Fruit fly (Drosophila melanogaster): Measurements from ENCODE around the gene Muc12Ea.

Gene Muc12Ea

DNA sequence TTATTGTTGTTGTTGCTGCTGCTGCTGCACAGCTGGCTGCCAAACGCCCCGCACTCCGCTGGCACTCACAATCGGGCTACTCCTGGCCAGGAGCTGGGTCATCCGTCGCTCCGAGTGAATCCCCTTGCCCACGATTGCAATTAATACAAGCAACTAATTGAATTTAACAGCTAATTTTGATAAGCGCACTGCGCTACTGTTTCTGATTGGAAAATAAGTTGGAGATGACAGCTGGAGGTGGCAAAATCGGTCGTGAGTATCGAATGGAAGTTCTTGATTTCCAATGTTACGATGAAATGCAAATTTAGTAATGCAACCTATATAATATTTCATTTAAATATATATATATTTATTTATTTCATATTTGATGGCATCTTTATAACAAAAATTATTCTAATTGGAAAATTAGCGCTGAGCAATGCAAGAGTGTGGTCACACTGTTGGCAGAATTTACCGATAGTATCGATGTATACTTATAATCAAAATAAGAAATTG is 43.6 kb upstream of the Muc12Ea start, which contains the start of gene CG42271 (continued):
- TF ChIP-seq dysf (GFP tag; IDR thresholded peaks at IDR 0.05) (peak; percentile 31; the same call in 1 of the 3 replicates), Kr (GFP tag; optimal IDR thresholded peaks at IDR 0.05) (no peak), Side (GFP tag; optimal IDR thresholded peaks at IDR 0.05) (no peak), vnd (GFP tag; IDR thresholded peaks at IDR 0.05; ENCODE audit: partially characterized antibody) (peak; percentile 94), Hmx (GFP tag; optimal IDR thresholded peaks at IDR 0.05) (no peak), CG11504 (tag; optimal IDR thresholded peaks at IDR 0.05) (no peak), ap (GFP tag; IDR thresholded peaks at IDR 0.05) (no peak), CG10959 (GFP tag; IDR thresholded peaks at IDR 0.05) (no peak), lov (optimal IDR thresholded peaks at IDR 0.05) (no peak), lov (GFP tag; IDR thresholded peaks at IDR 0.05) (no peak), Vsx1 (GFP tag; optimal IDR thresholded peaks at IDR 0.05) (peak; percentile 36), klu (GFP tag; IDR thresholded peaks at IDR 0.05) (no peak), Hr3 (GFP tag; optimal IDR thresholded peaks at IDR 0.05) (peak; percentile 46), CG4360 (GFP tag; IDR thresholded peaks at IDR 0.05) (peak; percentile 86), CG2875 (GFP tag; optimal IDR thresholded peaks at IDR 0.05) (no peak), Ptx1 (GFP tag; IDR thresholded peaks at IDR 0.05) (peak; percentile 30; the same call in 1 of the 2 replicates), CG13296 (GFP tag; optimal IDR thresholded peaks at IDR 0.05) (no peak), CG3847 (GFP tag; IDR thresholded peaks at IDR 0.05) (peak; percentile 48), zf30C (GFP tag; optimal IDR thresholded peaks at IDR 0.05) (no peak), shn (GFP tag; optimal IDR thresholded peaks at IDR 0.05) (no peak), yki (optimal IDR thresholded peaks at IDR 0.05) (no peak), ab (GFP tag; optimal IDR thresholded peaks at IDR 0.05) (no peak), Nf-YA (GFP tag; IDR thresholded peaks at IDR 0.05) (no peak), CG34224 (GFP tag; IDR thresholded peaks at IDR 0.05; ENCODE audit: partially characterized antibody) (peak; percentile 94), CG3065 (GFP tag; optimal IDR thresholded peaks at IDR 0.05) (no peak), sisA (GFP tag; IDR thresholded peaks at IDR 0.05) (no peak), CG8765 (GFP tag; IDR thresholded peaks at IDR 0.05) (no peak), Sox100B (GFP tag; optimal IDR thresholded peaks at IDR 0.05) (no peak), tgo (GFP tag; IDR thresholded peaks at IDR 0.05) (peak; percentile 17; the same call in 1 of the 3 replicates), CG18262 (tag; optimal IDR thresholded peaks at IDR 0.05) (peak; percentile 53), Sin3A (optimal IDR thresholded peaks at IDR 0.05) (no peak), Fer3 (tag; optimal IDR thresholded peaks at IDR 0.05) (peak; percentile 47), CG31224 (GFP tag; IDR thresholded peaks at IDR 0.05) (no peak), lola (GFP tag; optimal IDR thresholded peaks at IDR 0.05) (peak in 1 of 3 experiments; percentile 48), wdn (GFP tag; IDR thresholded peaks at IDR 0.05) (no peak), Awh (GFP tag; IDR thresholded peaks at IDR 0.05) (no peak), gt (GFP tag; IDR thresholded peaks at IDR 0.05) (no peak), Hr51 (GFP tag; optimal IDR thresholded peaks at IDR 0.05) (peak in 1 of 2 experiments; percentile 7), ci (GFP tag; IDR thresholded peaks at IDR 0.05) (0 out of 3 replicates have a peak, but pooled peaks have one; percentile 9), CG11085 (GFP tag; IDR thresholded peaks at IDR 0.05) (no peak), CG10147 (GFP tag; optimal IDR thresholded peaks at IDR 0.05) (peak; percentile 21), CG10366 (GFP tag; IDR thresholded peaks at IDR 0.05) (no peak), CG32532 (GFP tag; IDR thresholded peaks at IDR 0.05) (peak; percentile 29; the same call in 1 of the 2 replicates), Hmr (GFP tag; optimal IDR thresholded peaks at IDR 0.05) (no peak), CG33557 (GFP tag; optimal IDR thresholded peaks at IDR 0.05) (peak; percentile 25), NfI (GFP tag; optimal IDR thresholded peaks at IDR 0.05) (peak; percentile 61), crc (GFP tag; optimal IDR thresholded peaks at IDR 0.05) (no peak), amos (GFP tag; IDR thresholded peaks at IDR 0.05; ENCODE audit: partially characterized antibody) (peak; percentile 89), odd (GFP tag; optimal IDR thresholded peaks at IDR 0.05) (peak; percentile 7), CG13775 (GFP tag; optimal IDR thresholded peaks at IDR 0.05) (peak; percentile 69), Sry-δ (GFP tag; optimal IDR thresholded peaks at IDR 0.05) (peak; percentile 74), Atf-2 (GFP tag; optimal IDR thresholded peaks at IDR 0.05) (no peak)

All from whole organism, embryonic.